Worm (Caenorhabditis elegans) whole organism, L1 larva: ENCODE results near the gene C46E10.3.

Experiments
- C04F5.9 ChIP-seq: sonication (generic microtip); optimal IDR thresholded peaks from 2 replicates; lab custom pipeline; 2016; ENCODE audit warnings: missing genetic modification characterization, missing compliant biosample characterization
- F16B12.6 ChIP-seq: fragments of 150-350 bp; optimal IDR thresholded peaks from 2 replicates; lab custom pipeline; 2014; ENCODE audit warnings: missing biosample characterization, missing genetic modification characterization
- Y116A8C.19 ChIP-seq: sonication (generic microtip); optimal IDR thresholded peaks from 2 replicates; lab custom pipeline; 2016; ENCODE audit warnings: missing compliant biosample characterization, missing genetic modification characterization, borderline replicate concordance
- aha-1 ChIP-seq: fragments of 150-350 bp; optimal IDR thresholded peaks from 2 replicates; lab custom pipeline; 2014; ENCODE audit warnings: missing biosample characterization, missing genetic modification characterization
- blmp-1 ChIP-seq: fragments of 150-350 bp; optimal IDR thresholded peaks from 2 replicates; lab custom pipeline; 2014; ENCODE audit warnings: missing biosample characterization, missing genetic modification characterization
- ceh-82 ChIP-seq, 3 experiments: fragments of 150-350 bp in 1 of 3; sonication (generic microtip) in 2 of 3; optimal IDR thresholded peaks; 2 replicates each; lab custom pipeline; 2014 to 2017; ENCODE audit warnings: missing biosample characterization in 3 of 3, missing genetic modification characterization in 3 of 3
- ceh-88 ChIP-seq: fragments of 200-800 bp; sonication (Bioruptor generic); IDR thresholded peaks from 2 replicates; pipeline ENCODE4 v1.3.6; 2022; ENCODE audit warnings: missing genetic modification characterization, missing compliant biosample characterization
- ces-1 ChIP-seq: fragments of 150-350 bp; optimal IDR thresholded peaks from 2 replicates; lab custom pipeline; 2014; ENCODE audit warnings: missing biosample characterization, missing genetic modification reagents, missing genetic modification characterization
- dpl-1 ChIP-seq, 3 experiments: fragments of 150-350 bp in 2 of 3; sonication (generic microtip) in 1 of 3; optimal IDR thresholded peaks; 2 replicates each; lab custom pipeline; 2014 to 2017; ENCODE audit warnings: missing biosample characterization in 3 of 3, missing genetic modification characterization in 3 of 3, missing genetic modification reagents in 3 of 3
- egl-27 ChIP-seq, 2 experiments: fragments of 150-350 bp in 1 of 2; sonication (generic microtip); optimal IDR thresholded peaks; 3 replicates each; lab custom pipeline; 2017 to 2018; ENCODE audit warnings: missing biosample characterization in 2 of 2, missing genetic modification characterization in 2 of 2, missing genetic modification reagents in 2 of 2
- elt-3 ChIP-seq, 6 experiments: fragments of 150-350 bp in 1 of 6; sonication (generic microtip); optimal IDR thresholded peaks; 2 replicates each; lab custom pipeline; 2017 to 2018; ENCODE audit warnings: missing biosample characterization in 6 of 6, missing genetic modification characterization in 6 of 6, inconsistent platforms in 1 of 6
- fkh-4 ChIP-seq: sonication (generic microtip); optimal IDR thresholded peaks from 2 replicates; lab custom pipeline; 2016; ENCODE audit warnings: missing compliant biosample characterization, missing genetic modification characterization, borderline replicate concordance
- fkh-8 ChIP-seq: sonication (generic microtip); optimal IDR thresholded peaks from 2 replicates; lab custom pipeline; 2016; ENCODE audit warnings: mild to moderate bottlenecking, missing genetic modification characterization, missing compliant biosample characterization
- hlh-4 ChIP-seq: sonication (generic microtip); optimal IDR thresholded peaks from 2 replicates; lab custom pipeline; 2016; ENCODE audit warnings: mild to moderate bottlenecking, missing genetic modification characterization, missing compliant biosample characterization
- isw-1 ChIP-seq: fragments of 200-800 bp; sonication (Bioruptor generic); IDR thresholded peaks from 2 replicates; pipeline ENCODE4 v1.3.6; 2022; ENCODE audit warnings: missing genetic modification characterization, missing compliant biosample characterization
- jun-1 ChIP-seq: fragments of 150-350 bp; optimal IDR thresholded peaks from 2 replicates; lab custom pipeline; 2014; ENCODE audit warnings: missing biosample characterization, missing genetic modification reagents, missing genetic modification characterization
- lin-15B ChIP-seq: fragments of 150-350 bp; sonication (generic microtip); optimal IDR thresholded peaks from 3 replicates; lab custom pipeline; 2014; ENCODE audit warnings: missing biosample characterization, missing genetic modification characterization
- lin-35 ChIP-seq, 2 experiments: fragments of 150-350 bp; optimal IDR thresholded peaks; 2 replicates each; lab custom pipeline; 2014; ENCODE audit warnings: missing biosample characterization in 2 of 2, missing genetic modification characterization in 2 of 2, missing genetic modification reagents in 2 of 2
- lin-39 ChIP-seq: fragments of 150-350 bp; optimal IDR thresholded peaks from 2 replicates; lab custom pipeline; 2014; ENCODE audit warnings: missing biosample characterization, missing genetic modification reagents, missing genetic modification characterization
- mef-2 ChIP-seq: fragments of 150-350 bp; optimal IDR thresholded peaks from 2 replicates; lab custom pipeline; 2014; ENCODE audit warnings: missing biosample characterization, missing genetic modification characterization
- mep-1 ChIP-seq: fragments of 150-350 bp; optimal IDR thresholded peaks from 2 replicates; lab custom pipeline; 2014; ENCODE audit warnings: missing biosample characterization, missing genetic modification characterization
- nhr-11 ChIP-seq: fragments of 150-350 bp; optimal IDR thresholded peaks from 2 replicates; lab custom pipeline; 2014; ENCODE audit warnings: missing biosample characterization, missing genetic modification characterization
- nhr-19 ChIP-seq: fragments of 200-800 bp; sonication (Bioruptor generic); conservative IDR thresholded peaks from 2 replicates; pipeline ENCODE4 v1.3.6; 2022; ENCODE audit warnings: missing genetic modification characterization, missing compliant biosample characterization
- nhr-28 ChIP-seq: fragments of 150-350 bp; optimal IDR thresholded peaks from 2 replicates; lab custom pipeline; 2014; ENCODE audit warnings: missing biosample characterization, missing genetic modification characterization
- nhr-47 ChIP-seq: sonication (generic microtip); optimal IDR thresholded peaks from 2 replicates; lab custom pipeline; 2016; ENCODE audit warnings: mild to moderate bottlenecking, missing genetic modification characterization, moderate library complexity, missing compliant biosample characterization
- nhr-71 ChIP-seq: sonication (generic microtip); optimal IDR thresholded peaks from 2 replicates; lab custom pipeline; 2016; ENCODE audit warnings: mild to moderate bottlenecking, missing genetic modification characterization, moderate library complexity, missing compliant biosample characterization
- pag-3 ChIP-seq: sonication (generic microtip); optimal IDR thresholded peaks from 2 replicates; lab custom pipeline; 2017; ENCODE audit warnings: missing genetic modification characterization, mild to moderate bottlenecking, missing compliant biosample characterization, antibody characterized with exemption, borderline replicate concordance; ENCODE audit not compliant: insufficient read depth
- rnt-1 ChIP-seq: sonication (generic microtip); optimal IDR thresholded peaks from 2 replicates; lab custom pipeline; 2016; ENCODE audit warnings: mild to moderate bottlenecking, missing genetic modification characterization, moderate library complexity, missing compliant biosample characterization
- snu-23 ChIP-seq: sonication (generic microtip); optimal IDR thresholded peaks from 2 replicates; lab custom pipeline; 2016; ENCODE audit warnings: missing genetic modification characterization, missing compliant biosample characterization
- swsn-7 ChIP-seq: sonication (generic microtip); optimal IDR thresholded peaks from 2 replicates; lab custom pipeline; 2016; ENCODE audit warnings: missing genetic modification characterization, missing compliant biosample characterization
- tbx-2 ChIP-seq: sonication (generic microtip); optimal IDR thresholded peaks from 2 replicates; lab custom pipeline; 2016; ENCODE audit warnings: missing genetic modification characterization, missing compliant biosample characterization
- tlp-1 ChIP-seq: fragments of 150-350 bp; optimal IDR thresholded peaks from 2 replicates; lab custom pipeline; 2014; ENCODE audit warnings: missing biosample characterization, missing genetic modification characterization
- unc-130 ChIP-seq: fragments of 150-350 bp; optimal IDR thresholded peaks from 2 replicates; lab custom pipeline; 2017; ENCODE audit warnings: missing biosample characterization, missing genetic modification characterization, inconsistent platforms
- unc-86 ChIP-seq: sonication (generic microtip); optimal IDR thresholded peaks from 2 replicates; lab custom pipeline; 2016; ENCODE audit warnings: missing genetic modification characterization, missing compliant biosample characterization
- unc-98 ChIP-seq: fragments of 200-800 bp; sonication (Bioruptor generic); IDR thresholded peaks from 2 replicates; pipeline ENCODE4 v1.3.6; 2022; ENCODE audit warnings: missing genetic modification characterization, missing compliant biosample characterization
- vab-15 ChIP-seq: sonication (generic microtip); optimal IDR thresholded peaks from 2 replicates; lab custom pipeline; 2017; ENCODE audit warnings: missing genotype, mild to moderate bottlenecking, missing genetic modification characterization, missing compliant biosample characterization

Gene C46E10.3

DNA sequence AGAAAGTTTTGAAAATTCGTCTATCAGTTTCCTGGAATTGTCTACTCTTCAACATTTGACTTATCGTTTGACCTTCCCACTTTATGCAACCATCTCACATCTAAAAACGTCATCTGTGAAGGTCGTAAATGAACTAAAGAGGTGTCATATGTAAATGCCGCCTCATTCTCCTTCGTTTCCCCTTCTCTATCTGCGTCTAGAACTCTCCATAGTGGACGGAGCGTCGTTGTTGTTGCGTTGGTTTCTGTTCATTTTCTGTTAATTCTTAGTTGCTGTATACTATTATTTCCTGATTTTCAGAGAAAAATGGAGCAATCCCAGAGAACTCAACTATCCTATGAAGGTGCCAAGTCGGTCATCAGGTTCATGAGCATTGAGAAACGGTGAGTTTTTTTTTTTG is 4.2 kb upstream of the C46E10.3 start, which contains the start of gene fbxc-52:
Gene fbxc-52 (plus strand): TSS at position 301 of the 400 bp plus-strand sequence.
- no peak for TF ChIP-seq tlp-1 (tag; lab: Kevin White, UChicago)
- TF ChIP-seq unc-98 (GFP tag; lab: Robert Waterston, UW): no peak
- no peak for TF ChIP-seq nhr-47 (tag; lab: Kevin White, UChicago)
- TF ChIP-seq fkh-8 (tag; lab: Kevin White, UChicago): no peak
- TF ChIP-seq aha-1 (tag; lab: Kevin White, UChicago): no peak
- no peak for TF ChIP-seq swsn-7
- TF ChIP-seq C04F5.9 (tag; lab: Kevin White, UChicago): no peak
- no peak for TF ChIP-seq fkh-4
- TF ChIP-seq lin-15B (tag; lab: Kevin White, UChicago): no peak
- no peak for TF ChIP-seq ceh-88
- TF ChIP-seq, all 84 proteins: peak for 0

- TF ChIP-seq unc-86 (no peak), egl-27 (tag; optimal IDR thresholded peaks at IDR 0.05; lab: Kevin White, UChicago) (no peak), elt-3 (tag; optimal IDR thresholded peaks at IDR 0.05; lab: Kevin White, UChicago) (no peak), nhr-11 (tag; lab: Kevin White, UChicago) (no peak), unc-130 (tag; lab: Kevin White, UChicago) (no peak), nhr-47 (tag; lab: Kevin White, UChicago) (no peak), F16B12.6 (tag; lab: Kevin White, UChicago) (no peak), nhr-19 (GFP tag; lab: Robert Waterston, UW) (no peak), Y116A8C.19 (no peak), snu-23 (GFP tag; lab: Kevin White, UChicago) (no peak), lin-35 (GFP tag; optimal IDR thresholded peaks at IDR 0.05; lab: Kevin White, UChicago) (no peak), ceh-82 (tag; optimal IDR thresholded peaks at IDR 0.05; lab: Kevin White, UChicago) (no peak), tlp-1 (tag; lab: Kevin White, UChicago) (no peak)
Observed at ce11 chrII:3724175-3724715, 3.1 kb downstream of the C46E10.3 start, which contains the start of gene C46E10.1. TSS of gene C46E10.1 (plus strand) at chrII:3724225.

ce11 chrII:3727996-3728395 is 6.9 kb downstream of the C46E10.3 start, which contains the start of gene C46E10.8:
TSS of gene C46E10.8 (minus strand) at chrII:3728096.
- TF ChIP-seq dpl-1 (GFP tag; optimal IDR thresholded peaks at IDR 0.05; lab: Kevin White, UChicago): no peak
- no peak for TF ChIP-seq nhr-28
- no peak for TF ChIP-seq blmp-1 (tag; lab: Kevin White, UChicago)
- no peak for TF ChIP-seq vab-15 (tag; lab: Kevin White, UChicago)
- no peak for TF ChIP-seq ceh-88
- TF ChIP-seq lin-39 (tag; lab: Kevin White, UChicago): no peak
- no peak for TF ChIP-seq mef-2
- no peak for TF ChIP-seq jun-1 (tag; lab: Kevin White, UChicago)
- no peak for TF ChIP-seq tbx-2
- no peak for TF ChIP-seq mep-1 (tag; lab: Kevin White, UChicago)
- TF ChIP-seq Y116A8C.19: no peak
- TF ChIP-seq tlp-1 (tag; lab: Kevin White, UChicago): no peak
- TF ChIP-seq pag-3 (tag; lab: Kevin White, UChicago): no peak
- no peak for TF ChIP-seq hlh-4 (tag; lab: Kevin White, UChicago)
- TF ChIP-seq nhr-11 (tag; lab: Kevin White, UChicago): no peak
- TF ChIP-seq unc-86: no peak
- TF ChIP-seq nhr-71 (tag; lab: Kevin White, UChicago): no peak
- no peak for TF ChIP-seq rnt-1
- no peak for TF ChIP-seq isw-1 (GFP tag; lab: Robert Waterston, UW)

ce11 chrII:3731723-3732122 is 10.6 kb downstream of the C46E10.3 start, which contains the start of the genes sdz-12 and bath-31:
TSS of gene sdz-12 (minus strand) at chrII:3731823.
TSS of gene bath-31 (plus strand) at chrII:3731973.
- TF ChIP-seq ces-1: no peak
